Worm (Caenorhabditis elegans) whole organism, early embryonic: ENCODE data around the gene F45D11.14.

ENCODE experiments used
- B0310.2 ChIP-seq: sonication (generic microtip); optimal IDR thresholded peaks from 2 replicates; lab custom pipeline; 2016; ENCODE audit warnings: mild to moderate bottlenecking, missing genetic modification characterization, missing compliant biosample characterization
- F13C5.2 ChIP-seq: sonication (generic microtip); optimal IDR thresholded peaks from 2 replicates; lab custom pipeline; 2017; ENCODE audit warnings: mild to moderate bottlenecking, missing genetic modification characterization, inconsistent platforms, missing compliant biosample characterization
- ama-1 ChIP-seq: fragments of 150-350 bp; optimal IDR thresholded peaks from 2 replicates; lab custom pipeline; 2014
- ceh-36 ChIP-seq: sonication (generic microtip); optimal IDR thresholded peaks from 2 replicates; lab custom pipeline; 2016; ENCODE audit warnings: missing genetic modification characterization, inconsistent platforms, missing compliant biosample characterization
- flt-1 ChIP-seq: fragments of 200-800 bp; sonication (Bioruptor generic); IDR thresholded peaks from 2 replicates; pipeline ENCODE4 v1.3.6; 2022; ENCODE audit warnings: missing genetic modification characterization, missing compliant biosample characterization
- hmg-4 ChIP-seq: fragments of 200-800 bp; sonication (Bioruptor generic); optimal IDR thresholded peaks from 2 replicates; lab custom pipeline; 2018; ENCODE audit warnings: mild to moderate bottlenecking, missing genetic modification characterization, missing compliant biosample characterization
- sea-1 ChIP-seq: fragments of 200-800 bp; sonication (Bioruptor generic); conservative IDR thresholded peaks from 2 replicates; pipeline ENCODE4 v1.3.6; 2022; ENCODE audit warnings: missing genetic modification characterization, missing compliant biosample characterization
- tbx-37 ChIP-seq: fragments of 200-800 bp; sonication (Bioruptor generic); conservative IDR thresholded peaks from 2 replicates; pipeline ENCODE4 v1.3.6; 2022; ENCODE audit warnings: missing genetic modification reagents, missing genetic modification characterization, missing compliant biosample characterization

DNA sequence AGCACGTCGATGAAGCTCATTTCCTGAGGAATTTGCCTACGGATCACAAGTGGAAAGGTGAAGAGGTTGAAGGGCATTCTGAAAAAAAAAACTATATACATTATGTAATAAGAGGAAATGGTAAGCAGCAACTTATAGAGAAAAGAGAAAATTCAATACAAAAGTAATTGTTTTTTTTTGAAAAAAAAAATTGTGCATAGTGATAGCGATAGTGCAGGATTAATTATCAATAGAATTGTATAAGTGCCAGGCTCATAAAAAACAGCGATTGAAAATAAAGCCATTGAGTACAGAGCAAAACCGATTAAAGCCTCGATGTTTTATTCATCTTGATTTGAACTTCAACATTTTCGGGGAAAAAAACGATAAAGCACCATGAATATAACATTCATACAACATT is 33.4 kb downstream of the F45D11.14 start, which contains the start of gene C32B5.15:
- TF ChIP-seq ama-1 (lab: Kevin White, UChicago) (no peak), sea-1 (GFP tag; lab: Robert Waterston, UW) (no peak), ceh-36 (tag; lab: Kevin White, UChicago) (no peak), hmg-4 (GFP tag; lab: Kevin White, UChicago) (no peak), flt-1 (GFP tag; lab: Robert Waterston, UW) (no peak), B0310.2 (tag; lab: Kevin White, UChicago) (no peak), F13C5.2 (no peak), tbx-37 (GFP tag; lab: Robert Waterston, UW) (no peak)
